Worm (Caenorhabditis elegans) whole organism, midembryonic: ENCODE data around the gene frpr-9.

Source experiments
- flt-1 ChIP-seq: fragments of 200-800 bp; sonication (Bioruptor generic); IDR thresholded peaks from 2 replicates; pipeline ENCODE4 v1.3.6; 2022; ENCODE audit warnings: missing genetic modification characterization, missing compliant biosample characterization
- med-1 ChIP-seq: sonication (generic microtip); optimal IDR thresholded peaks from 2 replicates; lab custom pipeline; 2017; ENCODE audit warnings: missing genetic modification characterization, mild to moderate bottlenecking, missing compliant biosample characterization, antibody characterized with exemption, missing genetic modification reagents; ENCODE audit not compliant: insufficient read depth
- ref-1 ChIP-seq: fragments of 200-800 bp; sonication (Bioruptor generic); conservative IDR thresholded peaks from 2 replicates; pipeline ENCODE4 v1.3.6; 2022; ENCODE audit warnings: missing genetic modification reagents, missing genetic modification characterization, missing compliant biosample characterization
- ztf-29 ChIP-seq: fragments of 200-800 bp; sonication (Bioruptor generic); IDR thresholded peaks from 2 replicates; pipeline ENCODE4 v1.3.6; 2022; ENCODE audit warnings: missing genetic modification reagents, missing genetic modification characterization, missing compliant biosample characterization

- no peak for TF ChIP-seq ztf-29 (GFP tag; lab: Robert Waterston, UW)
- TF ChIP-seq ref-1 (GFP tag; lab: Robert Waterston, UW) = no peak
- no peak for TF ChIP-seq flt-1 (GFP tag; lab: Robert Waterston, UW)
- no peak for TF ChIP-seq med-1 (GFP tag; lab: Kevin White, UChicago)
Observed at ce11 chrV:11033241-11033640, 41.4 kb downstream of the frpr-9 start.
